Fruit fly (Drosophila melanogaster): ENCODE measurements around the gene CG34124.

The CG34124 gene

dm6 chr2L:5009306-5010030 lies 51.3 kb downstream of the CG34124 start, which contains the start of gene Rtnl1:
Gene Rtnl1 (minus strand): TSS chr2L:5009720.
- TF ChIP-seq MESR4 (GFP tag; optimal IDR thresholded peaks at IDR 0.05) (peak; percentile 77), CG13894 (tag; optimal IDR thresholded peaks at IDR 0.05) (peak; percentile 47), Dll (GFP tag; IDR thresholded peaks at IDR 0.05; ENCODE audit: partially characterized antibody) (peak; percentile 91), CG4424 (GFP tag; optimal IDR thresholded peaks at IDR 0.05) (peak; percentile 24), sens-2 (GFP tag; IDR thresholded peaks at IDR 0.05) (no peak), gfzf (GFP tag; optimal IDR thresholded peaks at IDR 0.05) (peak; percentile 99), CG17612 (GFP tag; IDR thresholded peaks at IDR 0.05) (no peak), CG6254 (GFP tag; optimal IDR thresholded peaks at IDR 0.05) (no peak), dmrt11E (tag; optimal IDR thresholded peaks at IDR 0.05) (peak; percentile 18), CG2889 (GFP tag; IDR thresholded peaks at IDR 0.05) (no peak), yki (optimal IDR thresholded peaks at IDR 0.05) (no peak), CG10431 (GFP tag; optimal IDR thresholded peaks at IDR 0.05) (no peak), tup (GFP tag; optimal IDR thresholded peaks at IDR 0.05) (no peak), jumu (GFP tag; optimal IDR thresholded peaks at IDR 0.05) (peak; percentile 72), CG10321 (GFP tag; IDR thresholded peaks at IDR 0.05) (no peak), chm (GFP tag; IDR thresholded peaks at IDR 0.05) (peak; percentile 48; the same call in 1 of the 2 replicates), Sin3A (optimal IDR thresholded peaks at IDR 0.05) (peak; percentile 95), Opbp (GFP tag; IDR thresholded peaks at IDR 0.05; ENCODE audit: partially characterized antibody) (peak; percentile 95), inv (GFP tag; IDR thresholded peaks at IDR 0.05; ENCODE audit: partially characterized antibody) (peak; percentile 85), Eip74EF (GFP tag; optimal IDR thresholded peaks at IDR 0.05) (peak in 1 of 2 experiments; percentile 1), CG7963 (GFP tag; IDR thresholded peaks at IDR 0.05; ENCODE audit: partially characterized antibody) (peak; percentile 88; the same call in 2 of the 3 replicates), stwl (tag; optimal IDR thresholded peaks at IDR 0.05) (peak; percentile 71), CG17829 (tag; optimal IDR thresholded peaks at IDR 0.05) (peak; percentile 68), CG33557 (GFP tag; optimal IDR thresholded peaks at IDR 0.05) (no peak), CG3726 (GFP tag; IDR thresholded peaks at IDR 0.05) (no peak), nmo (GFP tag; optimal IDR thresholded peaks at IDR 0.05) (peak; percentile 76), trh (GFP tag; optimal IDR thresholded peaks at IDR 0.05) (no peak), row (GFP tag; IDR thresholded peaks at IDR 0.05) (peak; percentile 57), CG18476 (GFP tag; optimal IDR thresholded peaks at IDR 0.05) (no peak), Mrtf (GFP tag; IDR thresholded peaks at IDR 0.05) (no peak), CG18764 (GFP tag; optimal IDR thresholded peaks at IDR 0.05) (no peak), peb (GFP tag; IDR thresholded peaks at IDR 0.05) (no peak), Vsx1 (GFP tag; optimal IDR thresholded peaks at IDR 0.05) (no peak), CG7556 (GFP tag; optimal IDR thresholded peaks at IDR 0.05) (peak; percentile 8), Aef1 (GFP tag; IDR thresholded peaks at IDR 0.05) (0 out of 3 replicates have a peak, but pooled peaks have one; percentile 26), Atf-2 (GFP tag; optimal IDR thresholded peaks at IDR 0.05) (peak; percentile 9), lov (optimal IDR thresholded peaks at IDR 0.05) (no peak), lov (GFP tag; IDR thresholded peaks at IDR 0.05) (no peak), Nf-YB (GFP tag; optimal IDR thresholded peaks at IDR 0.05) (peak; percentile 21), PHDP (tag; optimal IDR thresholded peaks at IDR 0.05) (no peak), toy (GFP tag; IDR thresholded peaks at IDR 0.05) (no peak), bbx (GFP tag; IDR thresholded peaks at IDR 0.05; ENCODE audit: partially characterized antibody) (peak; percentile 90), Lim3 (GFP tag; IDR thresholded peaks at IDR 0.05) (no peak), CG31365 (tag; optimal IDR thresholded peaks at IDR 0.05) (peak; percentile 47), CG4854 (GFP tag; optimal IDR thresholded peaks at IDR 0.05) (peak; percentile 2), CG13123 (GFP tag; optimal IDR thresholded peaks at IDR 0.05) (no peak), ewg (GFP tag; optimal IDR thresholded peaks at IDR 0.05) (peak; percentile 100), D19B (GFP tag; optimal IDR thresholded peaks at IDR 0.05) (no peak), CG5180 (GFP tag; optimal IDR thresholded peaks at IDR 0.05) (no peak)

All from whole organism, embryonic.